Fruit fly (Drosophila melanogaster) whole organism, embryonic: ENCODE results near the gene Taf6.
A peak's percentile ranks its signal among the peaks of the same experiment; 100 is the strongest.

ENCODE experiments used
- Atf-2 ChIP-seq: fragments of 200-800 bp; sonication (Bioruptor generic); optimal IDR thresholded peaks from 2 replicates; lab custom pipeline; 2016; ENCODE audit warnings: missing biosample characterization, missing genetic modification characterization
- CG10543 ChIP-seq: fragments of 200-800 bp; sonication (Bioruptor generic); optimal IDR thresholded peaks from 3 replicates; lab custom pipeline; 2017; ENCODE audit warnings: missing biosample characterization, mild to moderate bottlenecking, missing genetic modification characterization, moderate library complexity
- CG11398 ChIP-seq: fragments of 200-800 bp; sonication (Bioruptor generic); optimal IDR thresholded peaks from 2 replicates; lab custom pipeline; 2016; ENCODE audit warnings: missing biosample characterization, missing genetic modification characterization
- CG12104 ChIP-seq: fragments of 200-800 bp; sonication (Bioruptor generic); optimal IDR thresholded peaks from 3 replicates; lab custom pipeline; 2016; ENCODE audit warnings: missing biosample characterization, missing genetic modification characterization
- CG1233 ChIP-seq: fragments of 200-800 bp; sonication (Bioruptor generic); optimal IDR thresholded peaks from 4 replicates; lab custom pipeline; 2018; ENCODE audit warnings: missing biosample characterization, mild to moderate bottlenecking, missing genetic modification characterization
- CG13123 ChIP-seq: fragments of 200-800 bp; sonication (Bioruptor generic); optimal IDR thresholded peaks from 2 replicates; lab custom pipeline; 2016; ENCODE audit warnings: missing biosample characterization, missing genetic modification characterization
- CG15601 ChIP-seq: fragments of 200-800 bp; sonication (Bioruptor generic); optimal IDR thresholded peaks from 3 replicates; lab custom pipeline; 2019; ENCODE audit warnings: missing biosample characterization, mild to moderate bottlenecking, missing genetic modification characterization, moderate library complexity
- CG1647 ChIP-seq: fragments of 200-800 bp; sonication (Bioruptor generic); optimal IDR thresholded peaks from 3 replicates; lab custom pipeline; 2016; ENCODE audit warnings: missing biosample characterization, missing genetic modification characterization
- CG16863 ChIP-seq: fragments of 200-800 bp; sonication (Bioruptor generic); optimal IDR thresholded peaks from 3 replicates; lab custom pipeline; 2016; ENCODE audit warnings: missing biosample characterization, missing genetic modification characterization
- CG17361 ChIP-seq: fragments of 200-800 bp; sonication (Bioruptor generic); IDR thresholded peaks from 3 replicates; pipeline ENCODE4 v1.3.6; 2022; ENCODE audit warnings: missing biosample characterization, missing genetic modification characterization
- CG18619 ChIP-seq: fragments of 200-800 bp; sonication (Bioruptor generic); optimal IDR thresholded peaks from 3 replicates; lab custom pipeline; 2017; ENCODE audit warnings: missing biosample characterization, mild to moderate bottlenecking, missing genetic modification characterization
- CG32532 ChIP-seq: fragments of 200-800 bp; sonication (Bioruptor generic); IDR thresholded peaks from 2 replicates; pipeline ENCODE4 v1.3.6; 2022; ENCODE audit warnings: missing biosample characterization, missing genetic modification characterization
- CG3847 ChIP-seq: fragments of 200-800 bp; sonication (Bioruptor generic); IDR thresholded peaks from 2 replicates; pipeline ENCODE4 v1.3.6; 2022; ENCODE audit warnings: missing biosample characterization, missing genetic modification characterization
- CG7372 ChIP-seq: fragments of 200-800 bp; sonication (Bioruptor generic); IDR thresholded peaks from 2 replicates; pipeline ENCODE4 v1.3.6; 2022; ENCODE audit warnings: missing biosample characterization, missing genetic modification characterization
- CG9609 ChIP-seq: fragments of 200-800 bp; sonication (Bioruptor generic); optimal IDR thresholded peaks from 3 replicates; lab custom pipeline; 2016; ENCODE audit warnings: missing biosample characterization, missing genetic modification characterization
- Eip74EF ChIP-seq, 2 experiments: fragments of 200-800 bp in 1 of 2; fragments of >200 bp in 1 of 2; sonication (Bioruptor generic) in 1 of 2; optimal IDR thresholded peaks; 2 replicates each; lab custom pipeline; 2017 to 2019; ENCODE audit warnings: missing biosample characterization in 2 of 2, missing genetic modification characterization in 2 of 2, mild to moderate bottlenecking in 1 of 2, moderate library complexity in 1 of 2
- Fer3 ChIP-seq: fragments of 200-800 bp; sonication (Bioruptor generic); optimal IDR thresholded peaks from 2 replicates; lab custom pipeline; 2018; ENCODE audit warnings: missing biosample characterization, mild to moderate bottlenecking, missing genetic modification characterization, moderate library complexity
- Hmx ChIP-seq: fragments of 200-800 bp; sonication (Bioruptor generic); optimal IDR thresholded peaks from 2 replicates; lab custom pipeline; 2016; ENCODE audit warnings: missing biosample characterization, missing genetic modification characterization
- Lim3 ChIP-seq: fragments of 200-800 bp; sonication (Bioruptor generic); IDR thresholded peaks from 2 replicates; pipeline ENCODE4 v1.3.6; 2022; ENCODE audit warnings: missing biosample characterization, missing genetic modification characterization
- MTF-1 ChIP-seq: fragments of 200-800 bp; sonication (Bioruptor generic); optimal IDR thresholded peaks from 2 replicates; lab custom pipeline; 2018; ENCODE audit warnings: missing biosample characterization, mild to moderate bottlenecking, missing genetic modification characterization, borderline replicate concordance
- Meics ChIP-seq: fragments of 200-800 bp; sonication (Bioruptor generic); optimal IDR thresholded peaks from 2 replicates; lab custom pipeline; 2017; ENCODE audit warnings: missing biosample characterization, mild to moderate bottlenecking, missing genetic modification characterization
- Mrtf ChIP-seq: fragments of 200-800 bp; sonication (Bioruptor generic); IDR thresholded peaks from 3 replicates; pipeline ENCODE4 v1.3.6; 2022; ENCODE audit warnings: missing biosample characterization, missing genetic modification characterization
- NFAT ChIP-seq: fragments of 200-800 bp; sonication (Bioruptor generic); IDR thresholded peaks from 2 replicates; pipeline ENCODE4 v1.3.6; 2022; ENCODE audit warnings: missing biosample characterization, missing genetic modification characterization
- Optix ChIP-seq: fragments of 200-800 bp; sonication (Bioruptor generic); IDR thresholded peaks from 3 replicates; pipeline ENCODE4 v1.3.6; 2022; ENCODE audit warnings: missing biosample characterization, missing genetic modification characterization
- Rx ChIP-seq: fragments of 200-800 bp; sonication (Bioruptor generic); IDR thresholded peaks from 2 replicates; pipeline ENCODE4 v1.3.6; 2022; ENCODE audit warnings: missing biosample characterization, missing genetic modification characterization
- Xrp1 ChIP-seq: fragments of 200-800 bp; sonication (Bioruptor generic); IDR thresholded peaks from 2 replicates; pipeline ENCODE4 v1.3.6; 2022; ENCODE audit warnings: missing biosample characterization, missing genetic modification characterization
- abd-A ChIP-seq: fragments of 200-800 bp; sonication (Bioruptor generic); optimal IDR thresholded peaks from 3 replicates; lab custom pipeline; 2019; ENCODE audit warnings: missing biosample characterization, mild to moderate bottlenecking, missing genetic modification characterization, moderate library complexity
- amos ChIP-seq: fragments of 200-800 bp; sonication (Bioruptor generic); IDR thresholded peaks from 2 replicates; pipeline ENCODE4 v1.3.6; 2022; ENCODE audit warnings: missing biosample characterization, missing genetic modification characterization; ENCODE audit not compliant: partially characterized antibody
- br ChIP-seq: fragments of >200 bp; optimal IDR thresholded peaks from 2 replicates; lab custom pipeline; 2017
- dm ChIP-seq: fragments of 200-800 bp; sonication (Bioruptor generic); optimal IDR thresholded peaks from 3 replicates; lab custom pipeline; 2016; ENCODE audit warnings: missing biosample characterization, missing genetic modification characterization
- dmrt99B ChIP-seq: fragments of 200-800 bp; sonication (Bioruptor generic); optimal IDR thresholded peaks from 2 replicates; lab custom pipeline; 2018; ENCODE audit warnings: missing biosample characterization, mild to moderate bottlenecking, missing genetic modification characterization, moderate library complexity
- en ChIP-seq: fragments of 200-800 bp; sonication (Bioruptor generic); optimal IDR thresholded peaks from 2 replicates; lab custom pipeline; 2016; ENCODE audit warnings: missing biosample characterization, missing genetic modification characterization
- gcm2 ChIP-seq: fragments of 200-800 bp; sonication (Bioruptor generic); optimal IDR thresholded peaks from 2 replicates; lab custom pipeline; 2016; ENCODE audit warnings: missing biosample characterization, missing genetic modification characterization
- gem ChIP-seq: fragments of 200-800 bp; sonication (Bioruptor generic); optimal IDR thresholded peaks from 2 replicates; lab custom pipeline; 2019; ENCODE audit warnings: missing biosample characterization, mild to moderate bottlenecking, missing genetic modification characterization, moderate library complexity
- nerfin-1 ChIP-seq: fragments of 200-800 bp; sonication (Bioruptor generic); optimal IDR thresholded peaks from 3 replicates; lab custom pipeline; 2019; ENCODE audit warnings: missing biosample characterization, mild to moderate bottlenecking, missing genetic modification characterization, moderate library complexity
- nerfin-2 ChIP-seq: fragments of 200-800 bp; sonication (Bioruptor generic); IDR thresholded peaks from 2 replicates; pipeline ENCODE4 v1.3.6; 2022; ENCODE audit warnings: missing biosample characterization, missing genetic modification characterization; ENCODE audit not compliant: partially characterized antibody
- onecut ChIP-seq: fragments of 200-800 bp; sonication (Bioruptor generic); IDR thresholded peaks from 2 replicates; pipeline ENCODE4 v1.3.6; 2022; ENCODE audit warnings: missing biosample characterization, missing genetic modification characterization
- pan ChIP-seq, 4 experiments: fragments of >200 bp in 3 of 4; fragments of 200-800 bp in 1 of 4; sonication (Bioruptor generic) in 1 of 4; optimal IDR thresholded peaks in 3 of 4; IDR thresholded peaks in 1 of 4; 2 replicates each; pipeline versions ENCODE4 v1.3.6 to Lab custom; 2017 to 2022; ENCODE audit warnings: missing biosample characterization in 2 of 4, missing genetic modification characterization in 2 of 4, mixed read lengths in 1 of 4
- peb ChIP-seq: fragments of 200-800 bp; sonication (Bioruptor generic); IDR thresholded peaks from 2 replicates; pipeline ENCODE4 v1.3.6; 2022; ENCODE audit warnings: missing biosample characterization, missing genetic modification characterization
- pho ChIP-seq: fragments of 200-800 bp; sonication (Bioruptor generic); optimal IDR thresholded peaks from 2 replicates; lab custom pipeline; 2016; ENCODE audit warnings: missing biosample characterization, missing genetic modification characterization
- row ChIP-seq: fragments of 200-800 bp; sonication (Bioruptor generic); IDR thresholded peaks from 3 replicates; pipeline ENCODE4 v1.3.6; 2022; ENCODE audit warnings: missing biosample characterization, missing genetic modification characterization
- run ChIP-seq: fragments of 200-800 bp; sonication (Bioruptor generic); optimal IDR thresholded peaks from 3 replicates; lab custom pipeline; 2018; ENCODE audit warnings: missing biosample characterization, mild to moderate bottlenecking, missing genetic modification characterization
- sens ChIP-seq: fragments of 200-800 bp; sonication (Bioruptor generic); peaks from one replicate; lab custom pipeline; 2016; ENCODE audit warnings: missing biosample characterization, missing genetic modification characterization
- slou ChIP-seq: fragments of 200-800 bp; sonication (Bioruptor generic); optimal IDR thresholded peaks from 3 replicates; lab custom pipeline; 2016; ENCODE audit warnings: missing biosample characterization, missing genetic modification characterization
- so ChIP-seq: fragments of 200-800 bp; sonication (Bioruptor generic); IDR thresholded peaks from 3 replicates; pipeline ENCODE4 v1.3.6; 2022; ENCODE audit warnings: missing biosample characterization, missing genetic modification characterization
- ssp ChIP-seq: fragments of 200-800 bp; sonication (Bioruptor generic); IDR thresholded peaks from 2 replicates; pipeline ENCODE4 v1.3.6; 2022; ENCODE audit warnings: missing biosample characterization, missing genetic modification characterization
- toy ChIP-seq: fragments of 200-800 bp; sonication (Bioruptor generic); IDR thresholded peaks from 2 replicates; pipeline ENCODE4 v1.3.6; 2022; ENCODE audit warnings: missing biosample characterization, missing genetic modification characterization
- tup ChIP-seq: fragments of 200-800 bp; sonication (Bioruptor generic); optimal IDR thresholded peaks from 2 replicates; lab custom pipeline; 2016; ENCODE audit warnings: missing biosample characterization, mild to moderate bottlenecking, missing genetic modification characterization, moderate library complexity
- unc-4 ChIP-seq: fragments of 200-800 bp; sonication (Bioruptor generic); IDR thresholded peaks from 2 replicates; pipeline ENCODE4 v1.3.6; 2022; ENCODE audit warnings: missing biosample characterization, missing genetic modification characterization; ENCODE audit not compliant: partially characterized antibody
- zen ChIP-seq: fragments of 200-800 bp; sonication (Bioruptor generic); optimal IDR thresholded peaks from 3 replicates; lab custom pipeline; 2018; ENCODE audit warnings: missing biosample characterization, mild to moderate bottlenecking, missing genetic modification characterization, moderate library complexity
- zfh1 ChIP-seq: fragments of 200-800 bp; sonication (Bioruptor generic); IDR thresholded peaks from 3 replicates; pipeline ENCODE4 v1.3.6; 2022; ENCODE audit warnings: missing biosample characterization, missing genetic modification characterization

Taf6 gene

DNA sequence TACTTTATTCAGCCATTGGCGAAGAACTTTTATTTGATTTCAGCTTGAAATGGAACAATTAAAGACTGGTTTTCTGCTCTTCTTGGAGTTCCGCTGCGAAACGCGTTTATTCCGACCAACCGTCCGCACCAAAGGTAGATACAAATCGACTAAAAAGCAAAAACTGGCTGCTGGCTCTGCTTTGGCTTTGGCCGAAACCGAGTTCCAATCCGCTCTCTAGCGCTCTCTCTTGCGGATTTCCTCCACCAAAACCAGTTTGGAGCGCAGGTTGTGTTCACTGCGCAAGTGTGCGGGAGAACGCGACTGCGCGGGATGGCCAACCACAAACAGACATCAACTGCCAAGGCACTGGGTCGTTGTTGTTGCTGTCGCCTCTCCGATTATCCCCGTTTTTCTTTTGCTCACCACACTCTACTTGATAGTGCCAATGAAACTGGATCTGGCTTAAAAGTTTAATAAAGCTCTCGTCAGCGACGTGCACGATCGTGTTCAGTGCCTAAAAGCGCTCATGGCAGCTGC lies 36.6 kb downstream of the Taf6 start, which contains the start of gene wnd (continued):
- TF ChIP-seq CG1233 (GFP tag; lab: Kevin White, UChicago) (no peak), CG32532 (GFP tag; lab: Robert Waterston, UW) (peak; percentile 44; the same call in 1 of the 2 replicates), CG11398 (GFP tag; lab: Kevin White, UChicago) (no peak), NFAT (GFP tag; lab: Robert Waterston, UW) (no peak), tup (no peak), CG15601 (tag; lab: Kevin White, UChicago) (no peak), nerfin-2 (GFP tag; lab: Robert Waterston, UW) (no peak), run (tag; lab: Kevin White, UChicago) (peak; percentile 7), Atf-2 (GFP tag; lab: Kevin White, UChicago) (no peak), Optix (no peak), zfh1 (GFP tag; lab: Robert Waterston, UW) (no peak), CG12104 (GFP tag; lab: Kevin White, UChicago) (no peak), slou (GFP tag; lab: Kevin White, UChicago) (no peak), CG13123 (GFP tag; lab: Kevin White, UChicago) (no peak), Rx (no peak), Mrtf (GFP tag; lab: Robert Waterston, UW) (no peak), pan (optimal IDR thresholded peaks at IDR 0.05; lab: Kevin White, UChicago) (no peak), pan (GFP tag; optimal IDR thresholded peaks at IDR 0.05 in 1 of 2, IDR thresholded peaks at IDR 0.05 in 1 of 2) (peak in 1 of 2 experiments; percentile 6), unc-4 (GFP tag; lab: Robert Waterston, UW) (peak; percentile 41), peb (GFP tag; lab: Robert Waterston, UW) (no peak), gem (tag; lab: Kevin White, UChicago) (no peak), CG9609 (GFP tag; lab: Kevin White, UChicago) (no peak), pho (GFP tag; lab: Kevin White, UChicago) (no peak), dmrt99B (no peak), Eip74EF (GFP tag; optimal IDR thresholded peaks at IDR 0.05; lab: Kevin White, UChicago) (peak in 1 of 2 experiments; percentile 2), onecut (GFP tag; lab: Robert Waterston, UW) (peak; percentile 83; the same call in 1 of the 2 replicates), CG7372 (GFP tag; lab: Robert Waterston, UW) (no peak), CG3847 (GFP tag; lab: Robert Waterston, UW) (no peak), ssp (GFP tag; lab: Robert Waterston, UW) (no peak), abd-A (no peak), gcm2 (no peak), CG1647 (GFP tag; lab: Kevin White, UChicago) (no peak), Lim3 (no peak), so (GFP tag; lab: Robert Waterston, UW) (peak; percentile 38; the same call in 1 of the 3 replicates), Fer3 (tag; lab: Kevin White, UChicago) (no peak), br (lab: Kevin White, UChicago) (no peak), CG16863 (GFP tag; lab: Kevin White, UChicago) (no peak), dm (GFP tag; lab: Kevin White, UChicago) (no peak), en (no peak), Xrp1 (no peak), CG10543 (GFP tag; lab: Kevin White, UChicago) (peak; percentile 0), Meics (GFP tag; lab: Kevin White, UChicago) (no peak), sens (GFP tag; lab: Kevin White, UChicago) (peak; percentile 82), CG18619 (no peak), toy (GFP tag; lab: Robert Waterston, UW) (no peak), nerfin-1 (tag; lab: Kevin White, UChicago) (no peak), amos (GFP tag; lab: Robert Waterston, UW) (no peak), MTF-1 (GFP tag; lab: Kevin White, UChicago) (no peak), Hmx (GFP tag; lab: Kevin White, UChicago) (no peak), CG17361 (GFP tag; lab: Robert Waterston, UW) (no peak), row (GFP tag; lab: Robert Waterston, UW) (no peak), zen (tag; lab: Kevin White, UChicago) (no peak)
